Worm (Caenorhabditis elegans): ENCODE results near the gene irld-20.

DNA sequence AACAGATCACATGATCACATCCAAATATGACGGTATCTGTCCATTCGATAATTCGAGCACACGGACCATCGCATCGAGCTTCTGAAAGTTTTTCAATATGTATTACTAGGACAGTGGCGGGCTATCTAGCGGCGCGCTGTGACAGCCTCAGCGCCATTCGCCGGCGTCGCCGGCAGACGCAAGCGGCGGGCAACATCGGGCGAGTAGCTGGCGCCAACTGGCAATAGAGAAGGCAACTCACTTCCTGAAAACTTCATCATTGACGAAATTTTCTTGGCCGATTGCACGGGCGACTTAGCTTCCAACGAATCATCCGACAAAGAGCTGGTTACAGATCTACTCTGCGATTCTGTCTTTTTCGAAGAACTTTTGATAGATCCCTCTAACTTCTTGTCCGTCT, 37.3 kb downstream of the irld-20 start:
- no peak for TF ChIP-seq R02D3.7 (tag; optimal IDR thresholded peaks at IDR 0.05)
- TF ChIP-seq ceh-16 (tag; optimal IDR thresholded peaks at IDR 0.05), result no peak
- no peak for TF ChIP-seq ama-1 (optimal IDR thresholded peaks at IDR 0.05)
- no peak for TF ChIP-seq eor-1 (tag; optimal IDR thresholded peaks at IDR 0.05)
- TF ChIP-seq nhr-28 (tag; optimal IDR thresholded peaks at IDR 0.05), result no peak
- TF ChIP-seq egl-27 (tag; optimal IDR thresholded peaks at IDR 0.05), result no peak

Measured in whole organism, L3 larva.